Worm (Caenorhabditis elegans): ENCODE measurements around the gene Y102A5C.2.

DNA sequence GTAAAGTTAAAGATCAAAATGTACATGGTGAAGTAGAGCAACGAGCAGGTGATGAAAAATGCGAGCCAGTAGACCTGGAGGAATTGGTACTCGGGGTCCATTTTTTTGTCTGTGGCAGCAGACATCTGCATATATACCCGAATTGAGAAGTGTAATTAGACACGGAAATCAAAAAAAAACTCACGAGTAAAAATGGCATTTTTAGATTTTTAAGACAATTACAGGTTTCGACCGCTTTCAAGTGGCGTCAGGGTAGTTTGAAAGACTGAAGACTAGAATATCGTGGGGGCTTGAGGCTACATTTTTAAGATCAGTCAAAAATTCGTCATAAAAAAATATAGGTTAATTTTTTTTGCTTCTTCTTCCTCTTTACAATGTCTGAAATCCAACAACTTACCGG is 15.8 kb upstream of the Y102A5C.2 start, which contains the start of gene srd-68:
- TF ChIP-seq him-1 (tag; optimal IDR thresholded peaks at IDR 0.05) (no peak), W03F9.2 (tag; optimal IDR thresholded peaks at IDR 0.05) (no peak), dao-5 (tag; optimal IDR thresholded peaks at IDR 0.05) (no peak)

Data from whole organism, L4/young adult.